Fruit fly (Drosophila melanogaster) S2 (cell line): Measurements from ENCODE around the gene CtBP.

Experiments used
- CG8478 ChIP-seq: fragments of >200 bp; optimal IDR thresholded peaks from 2 replicates; lab custom pipeline; 2018
- CTCF ChIP-seq, 2 experiments: fragments of >200 bp; optimal IDR thresholded peaks; 2 replicates each; lab custom pipeline; 2018

The CtBP gene

dm6 chr3R:13011621-13011963, at the start of gene CtBP:
CtBP (plus strand) TSS chr3R:13011649.
- TF ChIP-seq CG8478 (lab: Kevin White, UChicago) (no peak), CTCF (optimal IDR thresholded peaks at IDR 0.05; lab: Kevin White, UChicago) (no peak)

dm6 chr3R:12962612-12963011, 48.8 kb upstream of the CtBP start:
- TF ChIP-seq CG8478 (lab: Kevin White, UChicago), result no peak
- no peak for TF ChIP-seq CTCF (optimal IDR thresholded peaks at IDR 0.05; lab: Kevin White, UChicago)

dm6 chr3R:12963491-12963890, 48.0 kb upstream of the CtBP start, which contains the start of gene Cyp304a1:
Cyp304a1 (plus strand) TSS chr3R:12963791.
- no peak for TF ChIP-seq CG8478 (lab: Kevin White, UChicago)
- no peak for TF ChIP-seq CTCF (optimal IDR thresholded peaks at IDR 0.05; lab: Kevin White, UChicago)

dm6 chr3R:12964043-12964442, 47.4 kb upstream of the CtBP start:
- TF ChIP-seq CTCF (optimal IDR thresholded peaks at IDR 0.05; lab: Kevin White, UChicago), result no peak
- TF ChIP-seq CG8478 (lab: Kevin White, UChicago), result no peak

- TF ChIP-seq CG8478 (lab: Kevin White, UChicago), result no peak
- no peak for TF ChIP-seq CTCF (optimal IDR thresholded peaks at IDR 0.05; lab: Kevin White, UChicago)
Observed at dm6 chr3R:12967612-12968011, 43.8 kb upstream of the CtBP start, which contains the start of the genes CG14384 and grsm. CG14384 (minus strand) TSS chr3R:12967712. grsm (minus strand) TSS chr3R:12967712.

dm6 chr3R:12972106-12972505, 39.3 kb upstream of the CtBP start:
- TF ChIP-seq CTCF (optimal IDR thresholded peaks at IDR 0.05; lab: Kevin White, UChicago) (no peak), CG8478 (lab: Kevin White, UChicago) (no peak)

- no peak for TF ChIP-seq CTCF (optimal IDR thresholded peaks at IDR 0.05; lab: Kevin White, UChicago)
- no peak for TF ChIP-seq CG8478 (lab: Kevin White, UChicago)
Observed at dm6 chr3R:12974447-12974846, 37.0 kb upstream of the CtBP start.

- TF ChIP-seq CG8478 (lab: Kevin White, UChicago) (no peak), CTCF (optimal IDR thresholded peaks at IDR 0.05; lab: Kevin White, UChicago) (no peak)
Observed at dm6 chr3R:12975223-12975622, 36.2 kb upstream of the CtBP start.

- no peak for TF ChIP-seq CG8478 (lab: Kevin White, UChicago)
- no peak for TF ChIP-seq CTCF (optimal IDR thresholded peaks at IDR 0.05; lab: Kevin White, UChicago)
Observed at dm6 chr3R:12977371-12978050, 33.9 kb upstream of the CtBP start, which contains the start of the genes CG7381 and CG7091. CG7381 (minus strand) TSS chr3R:12977471. CG7091 (plus strand) TSS chr3R:12978000.

- TF ChIP-seq CTCF (optimal IDR thresholded peaks at IDR 0.05; lab: Kevin White, UChicago), result peak; percentile 84 to 86
- no peak for TF ChIP-seq CG8478 (lab: Kevin White, UChicago)
Observed at dm6 chr3R:12980628-12981219, 30.7 kb upstream of the CtBP start, which contains the start of gene Paip2. Paip2 (plus strand) TSS chr3R:12980792.

dm6 chr3R:12981334-12982166, 29.9 kb upstream of the CtBP start:
- TF ChIP-seq CTCF (optimal IDR thresholded peaks at IDR 0.05; lab: Kevin White, UChicago) (no peak), CG8478 (lab: Kevin White, UChicago) (no peak)

dm6 chr3R:12982167-12982981, 29.1 kb upstream of the CtBP start:
- TF ChIP-seq CG8478 (lab: Kevin White, UChicago) (no peak), CTCF (optimal IDR thresholded peaks at IDR 0.05; lab: Kevin White, UChicago) (no peak)

- no peak for TF ChIP-seq CG8478 (lab: Kevin White, UChicago)
- TF ChIP-seq CTCF (optimal IDR thresholded peaks at IDR 0.05; lab: Kevin White, UChicago), result no peak
Observed at dm6 chr3R:12982982-12983633, 28.3 kb upstream of the CtBP start.
